Worm (Caenorhabditis elegans) whole organism, midembryonic: Measurements from ENCODE around the gene col-169.
A peak's percentile ranks its signal among the peaks of the same experiment; 100 is the strongest.

Experiments used
- T22C8.4 ChIP-seq: fragments of 200-800 bp; sonication (Bioruptor generic); IDR thresholded peaks from 2 replicates; pipeline ENCODE4 v1.3.6; 2022; ENCODE audit warnings: missing genetic modification characterization, missing compliant biosample characterization
- cog-1 ChIP-seq: sonication (generic microtip); optimal IDR thresholded peaks from 2 replicates; lab custom pipeline; 2016; ENCODE audit warnings: missing genetic modification characterization, missing compliant biosample characterization
- flt-1 ChIP-seq: fragments of 200-800 bp; sonication (Bioruptor generic); IDR thresholded peaks from 2 replicates; pipeline ENCODE4 v1.3.6; 2022; ENCODE audit warnings: missing genetic modification characterization, missing compliant biosample characterization
- klf-2 ChIP-seq: fragments of 200-800 bp; sonication (Bioruptor generic); conservative IDR thresholded peaks from 2 replicates; pipeline ENCODE4 v1.3.6; 2022; ENCODE audit warnings: missing genetic modification reagents, missing genetic modification characterization, missing compliant biosample characterization
- med-1 ChIP-seq: sonication (generic microtip); optimal IDR thresholded peaks from 2 replicates; lab custom pipeline; 2017; ENCODE audit warnings: missing genetic modification characterization, mild to moderate bottlenecking, missing compliant biosample characterization, antibody characterized with exemption, missing genetic modification reagents; ENCODE audit not compliant: insufficient read depth
- ref-1 ChIP-seq: fragments of 200-800 bp; sonication (Bioruptor generic); conservative IDR thresholded peaks from 2 replicates; pipeline ENCODE4 v1.3.6; 2022; ENCODE audit warnings: missing genetic modification reagents, missing genetic modification characterization, missing compliant biosample characterization
- tab-1 ChIP-seq: fragments of 200-800 bp; sonication (Bioruptor generic); IDR thresholded peaks from 2 replicates; pipeline ENCODE4 v1.3.6; 2022; ENCODE audit warnings: missing genetic modification characterization, missing compliant biosample characterization
- ztf-23 ChIP-seq: fragments of 200-800 bp; sonication (Bioruptor generic); IDR thresholded peaks from 2 replicates; pipeline ENCODE4 v1.3.6; 2022; ENCODE audit warnings: missing genetic modification reagents, missing genetic modification characterization, missing compliant biosample characterization
- ztf-29 ChIP-seq: fragments of 200-800 bp; sonication (Bioruptor generic); IDR thresholded peaks from 2 replicates; pipeline ENCODE4 v1.3.6; 2022; ENCODE audit warnings: missing genetic modification reagents, missing genetic modification characterization, missing compliant biosample characterization

The col-169 gene

DNA sequence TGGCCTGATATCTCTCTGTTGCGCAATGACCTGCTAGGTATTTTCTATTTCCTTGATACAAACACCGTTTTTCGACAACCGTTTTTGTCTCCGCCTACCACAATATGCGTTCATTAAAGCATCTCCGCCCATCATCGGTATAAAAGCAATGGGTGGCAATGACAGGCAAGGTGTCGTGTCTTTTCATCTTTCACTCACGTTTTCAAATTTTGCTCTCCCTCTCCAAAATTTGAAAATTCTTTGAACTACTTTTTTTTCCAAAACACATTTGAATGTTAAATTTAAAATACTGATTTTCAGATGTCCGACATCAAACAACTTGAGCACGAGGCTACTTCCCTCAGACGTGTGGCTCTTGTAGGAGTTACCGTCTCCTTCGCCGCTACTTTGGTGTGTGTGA lies at the start of gene col-169:
TSS of gene col-169 (plus strand) at position 301 of the 400 bp plus-strand sequence.
- TF ChIP-seq flt-1 (GFP tag; lab: Robert Waterston, UW): no peak

DNA sequence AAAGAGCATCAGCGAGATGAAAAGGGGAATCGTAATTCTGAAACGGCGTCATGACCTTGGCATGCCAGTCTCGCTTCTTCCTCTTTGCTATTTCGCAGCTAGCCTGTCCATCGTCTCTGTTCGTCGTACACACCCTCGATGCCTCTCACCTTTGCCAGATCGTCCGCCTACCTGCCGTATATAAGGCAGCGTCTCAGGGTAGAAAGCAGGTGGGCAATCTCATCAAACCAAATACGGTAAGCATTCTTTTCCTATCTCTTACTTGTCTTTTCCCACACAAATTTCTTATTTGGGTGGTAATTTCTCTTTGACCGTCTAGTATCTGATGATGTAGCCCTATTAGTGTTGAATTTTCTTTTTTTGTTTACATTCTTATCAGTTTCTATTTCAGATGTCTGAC lies 49.3 kb upstream of the col-169 start, which contains the start of gene col-166:
TSS of gene col-166 (plus strand) at position 392 of the 400 bp plus-strand sequence.
- TF ChIP-seq ref-1 (GFP tag; lab: Robert Waterston, UW) (no peak), flt-1 (GFP tag; lab: Robert Waterston, UW) (no peak), med-1 (GFP tag; lab: Kevin White, UChicago) (no peak), tab-1 (GFP tag; lab: Robert Waterston, UW) (no peak), cog-1 (no peak), klf-2 (GFP tag; lab: Robert Waterston, UW) (no peak), T22C8.4 (GFP tag; lab: Robert Waterston, UW) (no peak), ztf-23 (GFP tag; lab: Robert Waterston, UW) (no peak), ztf-29 (GFP tag; lab: Robert Waterston, UW) (no peak)

DNA sequence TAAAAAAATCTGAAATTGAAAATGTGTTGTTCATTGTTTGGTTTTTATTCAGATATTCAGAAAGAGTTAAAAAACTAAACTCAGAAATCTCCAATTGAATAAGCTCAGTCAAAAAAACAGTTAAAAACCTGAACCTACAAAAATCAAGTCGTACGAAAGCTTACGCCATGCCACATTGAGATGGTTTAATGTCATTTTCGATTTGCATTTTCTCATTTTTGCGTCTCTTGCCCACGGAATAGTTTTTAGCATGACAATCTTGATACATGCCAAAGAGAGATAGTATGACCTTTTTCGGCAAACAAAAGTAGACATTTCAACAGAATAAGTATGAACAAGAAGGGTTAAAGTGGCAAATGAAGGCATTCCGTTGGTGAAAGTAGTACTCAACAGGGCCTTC lies 48.0 kb upstream of the col-169 start:
- no peak for TF ChIP-seq med-1 (GFP tag; lab: Kevin White, UChicago)
- no peak for TF ChIP-seq ref-1 (GFP tag; lab: Robert Waterston, UW)
- TF ChIP-seq T22C8.4 (GFP tag; lab: Robert Waterston, UW): no peak
- TF ChIP-seq cog-1: no peak
- TF ChIP-seq ztf-23 (GFP tag; lab: Robert Waterston, UW): no peak
- TF ChIP-seq flt-1 (GFP tag; lab: Robert Waterston, UW): no peak
- no peak for TF ChIP-seq tab-1 (GFP tag; lab: Robert Waterston, UW)
- no peak for TF ChIP-seq klf-2 (GFP tag; lab: Robert Waterston, UW)
- TF ChIP-seq ztf-29 (GFP tag; lab: Robert Waterston, UW): no peak

DNA sequence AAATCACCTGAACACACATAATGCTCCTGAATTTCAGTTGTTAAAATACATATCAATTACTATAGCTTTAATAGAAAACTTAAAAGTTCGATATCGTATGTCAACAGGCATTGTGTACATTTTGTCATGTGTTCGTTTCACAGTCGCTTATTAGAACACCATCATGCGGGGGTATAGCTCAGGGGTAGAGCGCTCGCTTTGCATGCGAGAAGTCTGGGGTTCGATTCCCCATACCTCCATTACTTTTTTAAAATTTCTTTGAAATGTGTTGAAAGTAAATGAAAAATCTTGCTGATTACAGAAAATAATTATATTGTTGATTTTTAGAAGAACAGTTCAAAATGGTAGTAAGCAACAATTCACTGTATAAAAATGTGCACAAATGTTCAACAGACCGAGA lies 42.8 kb upstream of the col-169 start:
- peak; percentile 65; the same call in 1 of the 2 replicates for TF ChIP-seq klf-2 (GFP tag; lab: Robert Waterston, UW)
- TF ChIP-seq ztf-23 (GFP tag; lab: Robert Waterston, UW): 0 out of 2 replicates have a peak, but pooled peaks have one; percentile 42
- TF ChIP-seq flt-1 (GFP tag; lab: Robert Waterston, UW): peak; percentile 88
- peak; percentile 53; the same call in 1 of the 2 replicates for TF ChIP-seq T22C8.4 (GFP tag; lab: Robert Waterston, UW)
- peak; percentile 79; the same call in 1 of the 2 replicates for TF ChIP-seq tab-1 (GFP tag; lab: Robert Waterston, UW)
- TF ChIP-seq med-1 (GFP tag; lab: Kevin White, UChicago): no peak
- no peak for TF ChIP-seq cog-1
- 0 out of 2 replicates have a peak, but pooled peaks have one; percentile 61 for TF ChIP-seq ztf-29 (GFP tag; lab: Robert Waterston, UW)
- peak; percentile 33; the same call in 1 of the 2 replicates for TF ChIP-seq ref-1 (GFP tag; lab: Robert Waterston, UW)

ce11 chrX:6289038-6289437 lies 39.9 kb upstream of the col-169 start:
- TF ChIP-seq klf-2 (GFP tag; lab: Robert Waterston, UW) (no peak), ztf-29 (GFP tag; lab: Robert Waterston, UW) (no peak), tab-1 (GFP tag; lab: Robert Waterston, UW) (no peak)

ce11 chrX:6291632-6292031 lies 37.3 kb upstream of the col-169 start, which contains the start of gene lev-9:
Gene lev-9, minus strand, starts transcription at chrX:6291732.
- no peak for TF ChIP-seq ztf-23 (GFP tag; lab: Robert Waterston, UW)
- TF ChIP-seq med-1 (GFP tag; lab: Kevin White, UChicago): no peak
- no peak for TF ChIP-seq klf-2 (GFP tag; lab: Robert Waterston, UW)

- TF ChIP-seq ztf-23 (GFP tag; lab: Robert Waterston, UW): peak; percentile 97
- peak; percentile 99 for TF ChIP-seq tab-1 (GFP tag; lab: Robert Waterston, UW)
- TF ChIP-seq cog-1: peak; percentile 77
- peak; percentile 96 for TF ChIP-seq ref-1 (GFP tag; lab: Robert Waterston, UW)
- TF ChIP-seq klf-2 (GFP tag; lab: Robert Waterston, UW): peak; percentile 97
- TF ChIP-seq flt-1 (GFP tag; lab: Robert Waterston, UW): peak; percentile 98
- TF ChIP-seq T22C8.4 (GFP tag; lab: Robert Waterston, UW): peak; percentile 95
- peak; percentile 80 for TF ChIP-seq ztf-29 (GFP tag; lab: Robert Waterston, UW)
- TF ChIP-seq med-1 (GFP tag; lab: Kevin White, UChicago): peak; percentile 71
Observed at ce11 chrX:6292143-6292542, 36.8 kb upstream of the col-169 start.

- TF ChIP-seq tab-1 (GFP tag; lab: Robert Waterston, UW): no peak
- no peak for TF ChIP-seq ztf-29 (GFP tag; lab: Robert Waterston, UW)
- no peak for TF ChIP-seq T22C8.4 (GFP tag; lab: Robert Waterston, UW)
- TF ChIP-seq cog-1: no peak
- no peak for TF ChIP-seq flt-1 (GFP tag; lab: Robert Waterston, UW)
- TF ChIP-seq ztf-23 (GFP tag; lab: Robert Waterston, UW): no peak
Observed at ce11 chrX:6292812-6293211, 36.1 kb upstream of the col-169 start, which contains the start of gene mom-1. Gene mom-1, plus strand, starts transcription at chrX:6293112.

ce11 chrX:6296402-6296844 lies 32.5 kb upstream of the col-169 start:
- TF ChIP-seq cog-1: peak; percentile 99
- peak; percentile 91 for TF ChIP-seq flt-1 (GFP tag; lab: Robert Waterston, UW)
- TF ChIP-seq med-1 (GFP tag; lab: Kevin White, UChicago): peak; percentile 39
- TF ChIP-seq ztf-29 (GFP tag; lab: Robert Waterston, UW): peak; percentile 63
- peak; percentile 83 for TF ChIP-seq klf-2 (GFP tag; lab: Robert Waterston, UW)
- no peak; the same call in 1 of the 2 replicates for TF ChIP-seq ref-1 (GFP tag; lab: Robert Waterston, UW)
- peak; percentile 80; the same call in 1 of the 2 replicates for TF ChIP-seq tab-1 (GFP tag; lab: Robert Waterston, UW)
- peak; percentile 92 for TF ChIP-seq T22C8.4 (GFP tag; lab: Robert Waterston, UW)
- TF ChIP-seq ztf-23 (GFP tag; lab: Robert Waterston, UW): peak; percentile 87
